Worm (Caenorhabditis elegans) whole organism, L1 larva: ENCODE measurements around the gene acs-14.

Source experiments
- Y116A8C.19 ChIP-seq: sonication (generic microtip); optimal IDR thresholded peaks from 2 replicates; lab custom pipeline; 2016; ENCODE audit warnings: missing compliant biosample characterization, missing genetic modification characterization, borderline replicate concordance
- aha-1 ChIP-seq: fragments of 150-350 bp; optimal IDR thresholded peaks from 2 replicates; lab custom pipeline; 2014; ENCODE audit warnings: missing biosample characterization, missing genetic modification characterization
- alr-1 ChIP-seq: fragments of 200-800 bp; sonication (Bioruptor generic); optimal IDR thresholded peaks from 2 replicates; lab custom pipeline; 2018; ENCODE audit warnings: borderline replicate concordance, mild to moderate bottlenecking, missing genetic modification characterization, missing compliant biosample characterization
- blmp-1 ChIP-seq: fragments of 150-350 bp; optimal IDR thresholded peaks from 2 replicates; lab custom pipeline; 2014; ENCODE audit warnings: missing biosample characterization, missing genetic modification characterization
- ceh-63 ChIP-seq: fragments of 200-800 bp; sonication (Bioruptor generic); optimal IDR thresholded peaks from 2 replicates; lab custom pipeline; 2018; ENCODE audit warnings: mild to moderate bottlenecking, missing genetic modification characterization, missing compliant biosample characterization
- ceh-8 ChIP-seq: fragments of 200-800 bp; sonication (Bioruptor generic); optimal IDR thresholded peaks from 2 replicates; lab custom pipeline; 2018; ENCODE audit warnings: mild to moderate bottlenecking, missing genetic modification characterization, moderate library complexity, missing compliant biosample characterization
- ceh-82 ChIP-seq, 3 experiments: fragments of 150-350 bp in 1 of 3; sonication (generic microtip) in 2 of 3; optimal IDR thresholded peaks; 2 replicates each; lab custom pipeline; 2014 to 2017; ENCODE audit warnings: missing biosample characterization in 3 of 3, missing genetic modification characterization in 3 of 3
- ceh-88 ChIP-seq: fragments of 200-800 bp; sonication (Bioruptor generic); IDR thresholded peaks from 2 replicates; pipeline ENCODE4 v1.3.6; 2022; ENCODE audit warnings: missing genetic modification characterization, missing compliant biosample characterization
- ceh-90 ChIP-seq: sonication (generic microtip); optimal IDR thresholded peaks from 2 replicates; lab custom pipeline; 2016; ENCODE audit warnings: missing genetic modification characterization, missing compliant biosample characterization
- ces-1 ChIP-seq: fragments of 150-350 bp; optimal IDR thresholded peaks from 2 replicates; lab custom pipeline; 2014; ENCODE audit warnings: missing biosample characterization, missing genetic modification reagents, missing genetic modification characterization
- dpl-1 ChIP-seq, 3 experiments: fragments of 150-350 bp in 2 of 3; sonication (generic microtip) in 1 of 3; optimal IDR thresholded peaks; 2 replicates each; lab custom pipeline; 2014 to 2017; ENCODE audit warnings: missing biosample characterization in 3 of 3, missing genetic modification characterization in 3 of 3, missing genetic modification reagents in 3 of 3
- dsc-1 ChIP-seq: sonication (generic microtip); optimal IDR thresholded peaks from 2 replicates; lab custom pipeline; 2016; ENCODE audit warnings: mild to moderate bottlenecking, missing genetic modification characterization, missing compliant biosample characterization
- efl-1 ChIP-seq, 4 experiments: fragments of 150-350 bp; optimal IDR thresholded peaks in 3 of 4; peaks in 1 of 4; 1 replicate in 1 of 4; 2 replicates in 3 of 4; lab custom pipeline; 2014; ENCODE audit warnings: missing biosample characterization in 2 of 4, missing genetic modification characterization in 2 of 4, missing genetic modification reagents in 2 of 4
- ets-5 ChIP-seq: fragments of 200-800 bp; sonication (Bioruptor generic); IDR thresholded peaks from 2 replicates; pipeline ENCODE4 v1.3.6; 2022; ENCODE audit warnings: missing genetic modification characterization, missing compliant biosample characterization
- fkh-10 ChIP-seq: sonication (generic microtip); optimal IDR thresholded peaks from 2 replicates; lab custom pipeline; 2017; ENCODE audit warnings: missing biosample characterization, missing genetic modification reagents, missing genetic modification characterization
- fkh-4 ChIP-seq: sonication (generic microtip); optimal IDR thresholded peaks from 2 replicates; lab custom pipeline; 2016; ENCODE audit warnings: missing compliant biosample characterization, missing genetic modification characterization, borderline replicate concordance
- fos-1 ChIP-seq: fragments of 150-350 bp; optimal IDR thresholded peaks from 2 replicates; lab custom pipeline; 2014; ENCODE audit warnings: missing biosample characterization, missing genetic modification characterization
- grh-1 ChIP-seq: fragments of 200-800 bp; sonication (Bioruptor generic); IDR thresholded peaks from 2 replicates; pipeline ENCODE4 v1.3.6; 2022; ENCODE audit warnings: missing genetic modification reagents, missing genetic modification characterization, missing compliant biosample characterization
- hlh-17 ChIP-seq: fragments of 200-800 bp; sonication (Bioruptor generic); optimal IDR thresholded peaks from 2 replicates; lab custom pipeline; 2018; ENCODE audit warnings: missing genetic modification characterization, mild to moderate bottlenecking, missing compliant biosample characterization, moderate library complexity, borderline replicate concordance
- hlh-4 ChIP-seq: sonication (generic microtip); optimal IDR thresholded peaks from 2 replicates; lab custom pipeline; 2016; ENCODE audit warnings: mild to moderate bottlenecking, missing genetic modification characterization, missing compliant biosample characterization
- hpl-2 ChIP-seq: fragments of 150-350 bp; optimal IDR thresholded peaks from 2 replicates; lab custom pipeline; 2014; ENCODE audit warnings: missing biosample characterization, missing genetic modification reagents, missing genetic modification characterization
- isw-1 ChIP-seq: fragments of 200-800 bp; sonication (Bioruptor generic); IDR thresholded peaks from 2 replicates; pipeline ENCODE4 v1.3.6; 2022; ENCODE audit warnings: missing genetic modification characterization, missing compliant biosample characterization
- jun-1 ChIP-seq: fragments of 150-350 bp; optimal IDR thresholded peaks from 2 replicates; lab custom pipeline; 2014; ENCODE audit warnings: missing biosample characterization, missing genetic modification reagents, missing genetic modification characterization
- lin-13 ChIP-seq: fragments of 150-350 bp; optimal IDR thresholded peaks from 2 replicates; lab custom pipeline; 2014; ENCODE audit warnings: missing biosample characterization, missing genetic modification reagents, missing genetic modification characterization
- lin-14 ChIP-seq: fragments of 200-800 bp; sonication (Bioruptor generic); optimal IDR thresholded peaks from 2 replicates; lab custom pipeline; 2018; ENCODE audit warnings: mild to moderate bottlenecking, missing genetic modification characterization, moderate library complexity, missing compliant biosample characterization
- lin-35 ChIP-seq, 2 experiments: fragments of 150-350 bp; optimal IDR thresholded peaks; 2 replicates each; lab custom pipeline; 2014; ENCODE audit warnings: missing biosample characterization in 2 of 2, missing genetic modification characterization in 2 of 2, missing genetic modification reagents in 2 of 2
- lir-3 ChIP-seq: sonication (generic microtip); optimal IDR thresholded peaks from 2 replicates; lab custom pipeline; 2016; ENCODE audit warnings: mild to moderate bottlenecking, missing genetic modification characterization, moderate library complexity, missing compliant biosample characterization; ENCODE audit not compliant: poor library complexity
- mdl-1 ChIP-seq, 2 experiments: fragments of 150-350 bp; optimal IDR thresholded peaks; 2 replicates each; lab custom pipeline; 2014 to 2017; ENCODE audit warnings: missing biosample characterization in 2 of 2, missing genetic modification characterization in 2 of 2, inconsistent platforms in 1 of 2
- mef-2 ChIP-seq: fragments of 150-350 bp; optimal IDR thresholded peaks from 2 replicates; lab custom pipeline; 2014; ENCODE audit warnings: missing biosample characterization, missing genetic modification characterization
- nhr-11 ChIP-seq: fragments of 150-350 bp; optimal IDR thresholded peaks from 2 replicates; lab custom pipeline; 2014; ENCODE audit warnings: missing biosample characterization, missing genetic modification characterization
- nhr-237 ChIP-seq: fragments of 150-350 bp; optimal IDR thresholded peaks from 2 replicates; lab custom pipeline; 2014; ENCODE audit warnings: missing biosample characterization, missing genetic modification characterization
- nhr-28 ChIP-seq: fragments of 150-350 bp; optimal IDR thresholded peaks from 2 replicates; lab custom pipeline; 2014; ENCODE audit warnings: missing biosample characterization, missing genetic modification characterization
- nhr-47 ChIP-seq: sonication (generic microtip); optimal IDR thresholded peaks from 2 replicates; lab custom pipeline; 2016; ENCODE audit warnings: mild to moderate bottlenecking, missing genetic modification characterization, moderate library complexity, missing compliant biosample characterization
- nhr-76 ChIP-seq: sonication (generic microtip); optimal IDR thresholded peaks from 2 replicates; lab custom pipeline; 2017; ENCODE audit warnings: missing biosample characterization, missing genetic modification characterization
- nhr-85 ChIP-seq: sonication (generic microtip); peaks from one replicate; lab custom pipeline; 2016; ENCODE audit warnings: missing genetic modification characterization, inconsistent platforms, missing compliant biosample characterization
- nhr-90 ChIP-seq: sonication (generic microtip); optimal IDR thresholded peaks from 2 replicates; lab custom pipeline; 2016; ENCODE audit warnings: mild to moderate bottlenecking, missing genetic modification characterization, missing compliant biosample characterization; ENCODE audit not compliant: poor library complexity
- pag-3 ChIP-seq: sonication (generic microtip); optimal IDR thresholded peaks from 2 replicates; lab custom pipeline; 2017; ENCODE audit warnings: missing genetic modification characterization, mild to moderate bottlenecking, missing compliant biosample characterization, antibody characterized with exemption, borderline replicate concordance; ENCODE audit not compliant: insufficient read depth
- pqm-1 ChIP-seq: sonication (generic microtip); optimal IDR thresholded peaks from 3 replicates; lab custom pipeline; 2017; ENCODE audit warnings: missing biosample characterization, missing genetic modification characterization
- sptf-1 ChIP-seq: fragments of 150-350 bp; optimal IDR thresholded peaks from 2 replicates; lab custom pipeline; 2014; ENCODE audit warnings: missing biosample characterization, missing genetic modification characterization
- sup-37 ChIP-seq: fragments of 200-800 bp; sonication (Bioruptor generic); optimal IDR thresholded peaks from 2 replicates; lab custom pipeline; 2018; ENCODE audit warnings: mild to moderate bottlenecking, missing genetic modification characterization, missing compliant biosample characterization
- swsn-7 ChIP-seq: sonication (generic microtip); optimal IDR thresholded peaks from 2 replicates; lab custom pipeline; 2016; ENCODE audit warnings: missing genetic modification characterization, missing compliant biosample characterization
- tlp-1 ChIP-seq: fragments of 150-350 bp; optimal IDR thresholded peaks from 2 replicates; lab custom pipeline; 2014; ENCODE audit warnings: missing biosample characterization, missing genetic modification characterization
- unc-130 ChIP-seq: fragments of 150-350 bp; optimal IDR thresholded peaks from 2 replicates; lab custom pipeline; 2017; ENCODE audit warnings: missing biosample characterization, missing genetic modification characterization, inconsistent platforms
- unc-30 ChIP-seq: sonication (generic microtip); optimal IDR thresholded peaks from 2 replicates; lab custom pipeline; 2017; ENCODE audit warnings: missing biosample characterization, missing genetic modification characterization
- unc-86 ChIP-seq: sonication (generic microtip); optimal IDR thresholded peaks from 2 replicates; lab custom pipeline; 2016; ENCODE audit warnings: missing genetic modification characterization, missing compliant biosample characterization
- unc-98 ChIP-seq: fragments of 200-800 bp; sonication (Bioruptor generic); IDR thresholded peaks from 2 replicates; pipeline ENCODE4 v1.3.6; 2022; ENCODE audit warnings: missing genetic modification characterization, missing compliant biosample characterization
- vab-15 ChIP-seq: sonication (generic microtip); optimal IDR thresholded peaks from 2 replicates; lab custom pipeline; 2017; ENCODE audit warnings: missing genotype, mild to moderate bottlenecking, missing genetic modification characterization, missing compliant biosample characterization
- xbp-1 ChIP-seq: sonication (generic microtip); optimal IDR thresholded peaks from 2 replicates; lab custom pipeline; 2016; ENCODE audit warnings: missing genetic modification characterization, missing compliant biosample characterization
- zip-4 ChIP-seq: fragments of 200-800 bp; sonication (Bioruptor generic); optimal IDR thresholded peaks from 2 replicates; lab custom pipeline; 2018; ENCODE audit warnings: mild to moderate bottlenecking, missing genetic modification characterization, moderate library complexity, missing compliant biosample characterization
- ztf-11 ChIP-seq, 2 experiments: sonication (generic microtip); optimal IDR thresholded peaks; 2 replicates each; lab custom pipeline; 2016 to 2017; ENCODE audit warnings: missing genetic modification characterization in 2 of 2, missing biosample characterization in 1 of 2, missing compliant biosample characterization in 1 of 2
- ztf-4 ChIP-seq: fragments of 150-350 bp; optimal IDR thresholded peaks from 2 replicates; lab custom pipeline; 2014; ENCODE audit warnings: missing biosample characterization, missing genetic modification characterization

The acs-14 gene

ce11 chrV:9546860-9547269 is 38.9 kb downstream of the acs-14 start, which contains the start of gene his-37:
his-37 (plus strand) TSS chrV:9547105.
- TF ChIP-seq unc-86 (tag; lab: Kevin White, UChicago) (peak; percentile 98), ceh-82 (tag; optimal IDR thresholded peaks at IDR 0.05; lab: Kevin White, UChicago) (peak; percentile 97 to 99 (median 99)), nhr-28 (tag; lab: Kevin White, UChicago) (peak; percentile 65), ztf-11 (tag; optimal IDR thresholded peaks at IDR 0.05; lab: Kevin White, UChicago) (peak in 1 of 2 experiments; percentile 89), zip-4 (peak; percentile 92), efl-1 (optimal IDR thresholded peaks at IDR 0.05; lab: Kevin White, UChicago) (peak; percentile 93 to 96), efl-1 (GFP tag; optimal IDR thresholded peaks at IDR 0.05 in 1 of 2; lab: Kevin White, UChicago) (peak; percentile 81 to 99), fkh-4 (tag; lab: Kevin White, UChicago) (peak; percentile 79), unc-98 (peak; percentile 38; the same call in 1 of the 2 replicates), hpl-2 (GFP tag; lab: Kevin White, UChicago) (peak; percentile 97), Y116A8C.19 (tag; lab: Kevin White, UChicago) (no peak), pag-3 (peak; percentile 17), aha-1 (tag; lab: Kevin White, UChicago) (peak; percentile 47), ceh-63 (peak; percentile 43), nhr-237 (tag; lab: Kevin White, UChicago) (peak; percentile 97), lin-14 (GFP tag; lab: Kevin White, UChicago) (peak; percentile 100), unc-130 (tag; lab: Kevin White, UChicago) (peak; percentile 99), unc-30 (tag; lab: Kevin White, UChicago) (no peak), xbp-1 (tag; lab: Kevin White, UChicago) (peak; percentile 99), grh-1 (GFP tag; lab: Robert Waterston, UW) (peak; percentile 98), hlh-4 (tag; lab: Kevin White, UChicago) (no peak), ceh-90 (peak; percentile 22), tlp-1 (tag; lab: Kevin White, UChicago) (no peak), nhr-85 (tag; lab: Kevin White, UChicago) (peak; percentile 99), jun-1 (tag; lab: Kevin White, UChicago) (peak; percentile 99), blmp-1 (tag; lab: Kevin White, UChicago) (peak; percentile 96), pqm-1 (tag; lab: Kevin White, UChicago) (peak; percentile 85), mdl-1 (tag; optimal IDR thresholded peaks at IDR 0.05; lab: Kevin White, UChicago) (peak; percentile 30 to 97), ets-5 (no peak), mef-2 (peak; percentile 92), fos-1 (tag; lab: Kevin White, UChicago) (peak; percentile 97), ztf-4 (peak; percentile 98), nhr-47 (tag; lab: Kevin White, UChicago) (peak; percentile 99), ces-1 (GFP tag; lab: Kevin White, UChicago) (peak; percentile 2), lir-3 (peak; percentile 92), lin-13 (GFP tag; lab: Kevin White, UChicago) (peak; percentile 98), dsc-1 (tag; lab: Kevin White, UChicago) (peak; percentile 99), sptf-1 (tag; lab: Kevin White, UChicago) (no peak), alr-1 (tag; lab: Kevin White, UChicago) (no peak), nhr-11 (tag; lab: Kevin White, UChicago) (peak; percentile 97), sup-37 (GFP tag; lab: Kevin White, UChicago) (peak; percentile 92), nhr-90 (peak; percentile 99), hlh-17 (no peak), nhr-76 (tag; lab: Kevin White, UChicago) (peak; percentile 94), vab-15 (tag; lab: Kevin White, UChicago) (peak; percentile 74), lin-35 (GFP tag; optimal IDR thresholded peaks at IDR 0.05; lab: Kevin White, UChicago) (peak; percentile 89 to 95), ceh-8 (peak; percentile 96), fkh-10 (GFP tag; lab: Kevin White, UChicago) (peak; percentile 99), isw-1 (GFP tag; lab: Robert Waterston, UW) (peak; percentile 95), dpl-1 (GFP tag; optimal IDR thresholded peaks at IDR 0.05; lab: Kevin White, UChicago) (peak; percentile 83 to 89 (median 85)), swsn-7 (tag; lab: Kevin White, UChicago) (peak; percentile 100), ceh-88 (GFP tag; lab: Robert Waterston, UW) (peak; percentile 99)
